Fruit fly (Drosophila melanogaster) whole organism, prepupa: ENCODE measurements around the gene ghi.

Experiments used
- Blimp-1 ChIP-seq: fragments of 200-800 bp; sonication (Bioruptor generic); optimal IDR thresholded peaks from 3 replicates; lab custom pipeline; 2017; ENCODE audit warnings: missing biosample characterization, missing genetic modification characterization, mild to moderate bottlenecking, moderate library complexity, missing genetic modification reagents
- CG10669 ChIP-seq: fragments of 200-800 bp; sonication (Bioruptor generic); optimal IDR thresholded peaks from 3 replicates; lab custom pipeline; 2018; ENCODE audit warnings: missing biosample characterization, mild to moderate bottlenecking, missing genetic modification characterization, moderate library complexity
- CG11294 ChIP-seq: fragments of 200-800 bp; sonication (Bioruptor generic); IDR thresholded peaks from 2 replicates; pipeline ENCODE4 v1.3.6; 2022; ENCODE audit warnings: missing biosample characterization, missing genetic modification characterization
- CG11762 ChIP-seq: fragments of 200-800 bp; sonication (Bioruptor generic); optimal IDR thresholded peaks from 3 replicates; lab custom pipeline; 2016; ENCODE audit warnings: missing biosample characterization, missing genetic modification characterization; ENCODE audit not compliant: insufficient read depth
- CG15336 ChIP-seq: fragments of 200-800 bp; sonication (Bioruptor generic); IDR thresholded peaks from 2 replicates; pipeline ENCODE4 v1.3.6; 2022; ENCODE audit warnings: missing biosample characterization, missing genetic modification characterization
- CG3032 ChIP-seq: fragments of 200-800 bp; optimal IDR thresholded peaks from 2 replicates; lab custom pipeline; 2019; ENCODE audit warnings: missing biosample characterization, mild to moderate bottlenecking, missing genetic modification characterization, moderate library complexity
- CG31627 ChIP-seq: fragments of 200-800 bp; sonication (Bioruptor generic); optimal IDR thresholded peaks from 3 replicates; lab custom pipeline; 2016; ENCODE audit warnings: missing biosample characterization, missing genetic modification characterization
- CG32006 ChIP-seq: fragments of 200-800 bp; sonication (Bioruptor generic); optimal IDR thresholded peaks from 3 replicates; lab custom pipeline; 2017; ENCODE audit warnings: missing biosample characterization, mild to moderate bottlenecking, missing genetic modification characterization
- CG34406 ChIP-seq: fragments of 200-800 bp; sonication (Bioruptor generic); optimal IDR thresholded peaks from 3 replicates; lab custom pipeline; 2016; ENCODE audit warnings: missing biosample characterization, missing genetic modification characterization
- CG4318 ChIP-seq: fragments of 200-800 bp; sonication (Bioruptor generic); optimal IDR thresholded peaks from 3 replicates; lab custom pipeline; 2017; ENCODE audit warnings: missing biosample characterization, mild to moderate bottlenecking, missing genetic modification characterization
- CG6792 ChIP-seq: fragments of 200-800 bp; sonication (Bioruptor generic); optimal IDR thresholded peaks from 3 replicates; lab custom pipeline; 2016; ENCODE audit warnings: missing biosample characterization, missing genetic modification characterization
- CG6808 ChIP-seq: fragments of 200-800 bp; sonication (Bioruptor generic); optimal IDR thresholded peaks from 3 replicates; lab custom pipeline; 2017; ENCODE audit warnings: missing biosample characterization, missing genetic modification characterization, mild to moderate bottlenecking, moderate library complexity, missing genetic modification reagents
- CG7368 ChIP-seq: fragments of 200-800 bp; sonication (Bioruptor generic); optimal IDR thresholded peaks from 3 replicates; lab custom pipeline; 2016; ENCODE audit warnings: missing biosample characterization, missing genetic modification characterization
- CG8119 ChIP-seq: fragments of 200-800 bp; sonication (Bioruptor generic); IDR thresholded peaks from 3 replicates; pipeline ENCODE4 v1.3.6; 2022; ENCODE audit warnings: missing biosample characterization, missing genetic modification characterization
- CG8319 ChIP-seq: fragments of 200-800 bp; sonication (Bioruptor generic); optimal IDR thresholded peaks from 3 replicates; lab custom pipeline; 2016; ENCODE audit warnings: missing biosample characterization, missing genetic modification characterization
- CG8632 ChIP-seq: fragments of 200-800 bp; sonication (Bioruptor generic); optimal IDR thresholded peaks from 3 replicates; lab custom pipeline; 2016; ENCODE audit warnings: missing biosample characterization, missing genetic modification characterization
- CG9139 ChIP-seq: fragments of 200-800 bp; sonication (Bioruptor generic); optimal IDR thresholded peaks from 3 replicates; lab custom pipeline; 2017; ENCODE audit warnings: missing biosample characterization, mild to moderate bottlenecking, missing genetic modification characterization
- Eip75B ChIP-seq: fragments of 200-800 bp; sonication (Bioruptor generic); optimal IDR thresholded peaks from 3 replicates; lab custom pipeline; 2016; ENCODE audit warnings: missing biosample characterization, missing genetic modification characterization
- Eip78C ChIP-seq: fragments of 200-800 bp; sonication (Bioruptor generic); peaks from one replicate; lab custom pipeline; 2016; ENCODE audit warnings: missing biosample characterization, missing genetic modification characterization
- Eip93F ChIP-seq: fragments of 200-800 bp; sonication (Bioruptor generic); optimal IDR thresholded peaks from 2 replicates; lab custom pipeline; 2016; ENCODE audit warnings: missing biosample characterization, mild to moderate bottlenecking, missing genetic modification characterization
- Ets21C ChIP-seq: fragments of 200-800 bp; sonication (Bioruptor generic); optimal IDR thresholded peaks from 3 replicates; lab custom pipeline; 2016; ENCODE audit warnings: missing biosample characterization, missing genetic modification characterization
- Gug ChIP-seq: fragments of 200-800 bp; sonication (Bioruptor generic); IDR thresholded peaks from 2 replicates; pipeline ENCODE4 v1.3.6; 2022; ENCODE audit warnings: missing biosample characterization, missing genetic modification characterization
- Hr4 ChIP-seq: fragments of 200-800 bp; sonication (Bioruptor generic); optimal IDR thresholded peaks from 3 replicates; lab custom pipeline; 2016; ENCODE audit warnings: missing biosample characterization, missing genetic modification characterization
- Lpt ChIP-seq: fragments of 200-800 bp; sonication (Bioruptor generic); optimal IDR thresholded peaks from 3 replicates; lab custom pipeline; 2016; ENCODE audit warnings: missing biosample characterization, missing genetic modification characterization
- OdsH ChIP-seq: fragments of 200-800 bp; sonication (Bioruptor generic); optimal IDR thresholded peaks from 3 replicates; lab custom pipeline; 2016; ENCODE audit warnings: missing biosample characterization, missing genetic modification characterization
- Smox ChIP-seq: fragments of 200-800 bp; sonication (Bioruptor generic); optimal IDR thresholded peaks from 3 replicates; lab custom pipeline; 2016; ENCODE audit warnings: missing biosample characterization, missing genetic modification characterization
- Sox102F ChIP-seq: fragments of 200-800 bp; sonication (Bioruptor generic); optimal IDR thresholded peaks from 2 replicates; lab custom pipeline; 2016; ENCODE audit warnings: missing biosample characterization, mild to moderate bottlenecking, missing genetic modification characterization
- Sox14 ChIP-seq: fragments of 200-800 bp; sonication (Bioruptor generic); optimal IDR thresholded peaks from 3 replicates; lab custom pipeline; 2016; ENCODE audit warnings: missing biosample characterization, missing genetic modification characterization
- achi ChIP-seq: fragments of 200-800 bp; sonication (Bioruptor generic); optimal IDR thresholded peaks from 3 replicates; lab custom pipeline; 2016; ENCODE audit warnings: missing biosample characterization, missing genetic modification characterization
- cyc ChIP-seq: fragments of 200-800 bp; sonication (Bioruptor generic); optimal IDR thresholded peaks from 3 replicates; lab custom pipeline; 2016; ENCODE audit warnings: missing biosample characterization, missing genetic modification characterization
- dac ChIP-seq: fragments of 200-800 bp; sonication (Bioruptor generic); optimal IDR thresholded peaks from 2 replicates; lab custom pipeline; 2017; ENCODE audit warnings: missing biosample characterization, mild to moderate bottlenecking, missing genetic modification characterization
- esn ChIP-seq: fragments of 200-800 bp; sonication (Bioruptor generic); optimal IDR thresholded peaks from 2 replicates; lab custom pipeline; 2016; ENCODE audit warnings: missing biosample characterization, mild to moderate bottlenecking, missing genetic modification characterization, moderate library complexity
- fd85E ChIP-seq: fragments of 200-800 bp; sonication (Bioruptor generic); optimal IDR thresholded peaks from 3 replicates; lab custom pipeline; 2016; ENCODE audit warnings: missing biosample characterization, missing genetic modification characterization
- fkh ChIP-seq: fragments of 200-800 bp; sonication (Bioruptor generic); optimal IDR thresholded peaks from 3 replicates; lab custom pipeline; 2017; ENCODE audit warnings: missing biosample characterization, mild to moderate bottlenecking, missing genetic modification characterization, moderate library complexity
- lz ChIP-seq: fragments of 200-800 bp; sonication (Bioruptor generic); optimal IDR thresholded peaks from 3 replicates; lab custom pipeline; 2016; ENCODE audit warnings: missing biosample characterization, missing genetic modification characterization
- net ChIP-seq: fragments of 200-800 bp; sonication (Bioruptor generic); optimal IDR thresholded peaks from 3 replicates; lab custom pipeline; 2016; ENCODE audit warnings: missing biosample characterization, missing genetic modification characterization
- pdm3 ChIP-seq: fragments of 200-800 bp; sonication (Bioruptor generic); optimal IDR thresholded peaks from 3 replicates; lab custom pipeline; 2016; ENCODE audit warnings: missing biosample characterization, missing genetic modification characterization
- salr ChIP-seq, 2 experiments: fragments of 200-800 bp; sonication (Bioruptor generic); optimal IDR thresholded peaks; 3 replicates each; lab custom pipeline; 2016 to 2018; ENCODE audit warnings: missing biosample characterization in 2 of 2, missing genetic modification characterization in 2 of 2, mild to moderate bottlenecking in 1 of 2
- spab ChIP-seq: fragments of 200-800 bp; sonication (Bioruptor generic); optimal IDR thresholded peaks from 2 replicates; lab custom pipeline; 2017; ENCODE audit warnings: missing biosample characterization, mild to moderate bottlenecking, missing genetic modification characterization, missing genetic modification reagents
- svp ChIP-seq: fragments of 200-800 bp; sonication (Bioruptor generic); peaks from one replicate; lab custom pipeline; 2016; ENCODE audit warnings: missing biosample characterization, missing genetic modification characterization
- vri ChIP-seq: fragments of 200-800 bp; sonication (Bioruptor generic); optimal IDR thresholded peaks from 3 replicates; lab custom pipeline; 2016; ENCODE audit warnings: missing biosample characterization, mild to moderate bottlenecking, missing genetic modification characterization

Gene ghi

DNA sequence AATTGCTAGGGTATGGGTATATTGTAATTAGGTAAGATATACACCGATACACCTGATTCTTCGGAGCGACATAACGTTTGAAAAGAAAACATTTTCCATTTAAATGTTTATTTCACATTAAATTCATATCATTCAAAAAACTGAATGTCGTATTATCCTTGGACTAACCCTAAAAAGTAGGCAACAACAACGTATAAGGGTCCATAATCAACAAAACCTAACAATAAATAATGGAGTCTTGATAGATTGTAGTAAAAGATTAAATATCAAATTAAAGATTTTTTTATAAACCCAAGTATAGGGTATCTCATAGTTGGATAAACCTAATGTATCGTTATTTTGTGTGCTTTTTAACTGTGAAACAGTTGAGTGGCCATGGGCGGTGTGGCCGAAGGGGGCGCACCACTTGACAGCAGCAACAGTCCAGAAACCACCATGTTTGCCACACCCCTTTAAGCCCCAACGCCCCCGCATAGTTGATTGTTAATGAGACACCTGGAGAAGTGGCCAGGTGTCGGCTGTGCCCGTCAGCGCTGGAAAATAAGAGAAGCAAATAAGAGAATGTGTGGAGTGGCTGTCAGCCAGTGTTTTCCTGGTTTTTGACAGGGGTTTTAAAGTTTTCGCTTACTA, 16.7 kb downstream of the ghi start (continued):
- TF ChIP-seq CG6792 = no peak
- no peak for TF ChIP-seq CG3032 (tag; lab: Kevin White, UChicago)
- no peak for TF ChIP-seq spab (GFP tag; lab: Kevin White, UChicago)
- TF ChIP-seq CG11762 (GFP tag; lab: Kevin White, UChicago) = no peak
- no peak for TF ChIP-seq fkh (GFP tag; lab: Kevin White, UChicago)
- TF ChIP-seq CG31627 (GFP tag; lab: Kevin White, UChicago) = peak; percentile 29
- no peak for TF ChIP-seq achi
- no peak for TF ChIP-seq CG8119
- peak; percentile 62 for TF ChIP-seq CG32006
- TF ChIP-seq Hr4 = peak; percentile 59
- no peak for TF ChIP-seq CG34406 (GFP tag; lab: Kevin White, UChicago)
- no peak for TF ChIP-seq CG9139 (GFP tag; lab: Kevin White, UChicago)
- no peak for TF ChIP-seq CG10669
- peak; percentile 46 for TF ChIP-seq OdsH
- TF ChIP-seq CG4318 (GFP tag; lab: Kevin White, UChicago) = peak; percentile 9
- TF ChIP-seq CG8319 (GFP tag; lab: Kevin White, UChicago) = no peak
- no peak for TF ChIP-seq Blimp-1 (GFP tag; lab: Kevin White, UChicago)
- TF ChIP-seq Eip93F (GFP tag; lab: Kevin White, UChicago) = no peak
- peak; percentile 67 for TF ChIP-seq svp
- TF ChIP-seq pdm3 (GFP tag; lab: Kevin White, UChicago) = peak; percentile 28
- TF ChIP-seq salr (GFP tag; optimal IDR thresholded peaks at IDR 0.05; lab: Kevin White, UChicago) = peak in 1 of 2 experiments; percentile 45
- no peak for TF ChIP-seq Gug (GFP tag; lab: Robert Waterston, UW)
- no peak for TF ChIP-seq CG11294 (GFP tag; lab: Robert Waterston, UW)
- no peak for TF ChIP-seq Ets21C
- TF ChIP-seq Sox102F (GFP tag; lab: Kevin White, UChicago) = no peak
- no peak for TF ChIP-seq fd85E (GFP tag; lab: Kevin White, UChicago)
- TF ChIP-seq vri (GFP tag; lab: Kevin White, UChicago) = no peak
- TF ChIP-seq CG15336 (GFP tag; lab: Robert Waterston, UW) = no peak
- TF ChIP-seq CG6808 (GFP tag; lab: Kevin White, UChicago) = no peak
- TF ChIP-seq dac (GFP tag; lab: Kevin White, UChicago) = no peak
- peak; percentile 3 for TF ChIP-seq cyc (GFP tag; lab: Kevin White, UChicago)
- TF ChIP-seq esn = no peak
- TF ChIP-seq CG7368 (GFP tag; lab: Kevin White, UChicago) = no peak
- no peak for TF ChIP-seq lz (GFP tag; lab: Kevin White, UChicago)
- TF ChIP-seq, all 60 proteins: peak for 16

DNA sequence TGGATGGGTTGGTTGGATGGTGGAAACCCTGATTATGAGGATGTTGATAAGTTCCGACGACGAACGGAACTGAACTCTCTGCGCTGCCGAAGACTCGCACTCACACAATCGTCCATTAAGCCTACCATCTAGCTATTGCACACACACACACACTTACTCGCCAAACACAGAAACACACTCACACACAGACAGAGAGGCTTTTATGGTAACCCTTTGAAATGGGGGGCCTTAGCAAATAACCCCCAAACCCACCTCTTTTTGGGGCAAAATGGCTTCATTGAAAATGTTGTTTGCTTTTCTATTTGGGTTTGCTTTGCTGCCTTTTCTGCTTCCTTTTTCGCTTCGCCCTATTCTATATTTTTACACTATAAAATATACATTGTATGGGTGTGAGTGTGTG, 17.4 kb downstream of the ghi start:
- TF ChIP-seq OdsH = no peak
- peak; percentile 19 for TF ChIP-seq Eip78C (GFP tag; lab: Kevin White, UChicago)
- TF ChIP-seq, all 60 proteins: peak for 1

- no peak for TF ChIP-seq Sox14 (GFP tag; lab: Kevin White, UChicago)
- no peak for TF ChIP-seq Lpt (GFP tag; lab: Kevin White, UChicago)
- no peak for TF ChIP-seq salr (GFP tag; optimal IDR thresholded peaks at IDR 0.05; lab: Kevin White, UChicago)
- TF ChIP-seq CG31627 (GFP tag; lab: Kevin White, UChicago) = no peak
- no peak for TF ChIP-seq CG32006
- TF ChIP-seq Eip75B (GFP tag; lab: Kevin White, UChicago) = no peak
- TF ChIP-seq net = no peak
- no peak for TF ChIP-seq CG8632 (GFP tag; lab: Kevin White, UChicago)
- TF ChIP-seq Smox (GFP tag; lab: Kevin White, UChicago) = no peak
Measured at dm6 chr3L:9471151-9471903, 19.7 kb downstream of the ghi start.
